Worm (Caenorhabditis elegans) whole organism, young adult: Measurements from ENCODE around the gene C35B1.5.
A peak's percentile ranks its signal among the peaks of the same experiment; 100 is the strongest.

Experiments used
- B0019.2 ChIP-seq: fragments of 200-800 bp; sonication (Bioruptor generic); conservative IDR thresholded peaks from 2 replicates; pipeline ENCODE4 v1.3.6; 2022; ENCODE audit warnings: missing genetic modification reagents, missing genetic modification characterization, missing compliant biosample characterization
- B0035.1 ChIP-seq: sonication (generic microtip); optimal IDR thresholded peaks from 2 replicates; lab custom pipeline; 2016; ENCODE audit warnings: missing genetic modification characterization, mild to moderate bottlenecking, missing compliant biosample characterization, missing genotype, missing genetic modification reagents
- F22D6.2 ChIP-seq: sonication (generic microtip); optimal IDR thresholded peaks from 2 replicates; lab custom pipeline; 2016; ENCODE audit warnings: mild to moderate bottlenecking, missing genetic modification characterization, missing compliant biosample characterization
- F37B4.10 ChIP-seq: fragments of 200-800 bp; sonication (Bioruptor generic); IDR thresholded peaks from 2 replicates; pipeline ENCODE4 v1.3.6; 2022; ENCODE audit warnings: missing genetic modification characterization, missing compliant biosample characterization
- F49E8.2 ChIP-seq: sonication (generic microtip); optimal IDR thresholded peaks from 3 replicates; lab custom pipeline; 2017; ENCODE audit warnings: missing genetic modification characterization, mild to moderate bottlenecking, missing compliant biosample characterization, antibody characterized with exemption, moderate library complexity; ENCODE audit not compliant: insufficient read depth
- F57C9.4 ChIP-seq: sonication (generic microtip); optimal IDR thresholded peaks from 2 replicates; lab custom pipeline; 2017; ENCODE audit warnings: mild to moderate bottlenecking, missing genetic modification characterization, missing compliant biosample characterization
- T26A5.8 ChIP-seq: sonication (generic microtip); optimal IDR thresholded peaks from 2 replicates; lab custom pipeline; 2016; ENCODE audit warnings: missing genetic modification characterization, missing compliant biosample characterization
- Y95B8A.8 ChIP-seq: fragments of 200-800 bp; sonication (Bioruptor generic); IDR thresholded peaks from 2 replicates; pipeline ENCODE4 v1.3.6; 2022; ENCODE audit warnings: missing genetic modification reagents, missing genetic modification characterization, missing compliant biosample characterization
- attf-5 ChIP-seq: fragments of 200-800 bp; sonication (Bioruptor generic); optimal IDR thresholded peaks from 2 replicates; lab custom pipeline; 2018; ENCODE audit warnings: mild to moderate bottlenecking, missing genetic modification characterization, missing compliant biosample characterization
- ccch-3 ChIP-seq: fragments of 200-800 bp; sonication (Bioruptor generic); optimal IDR thresholded peaks from 2 replicates; lab custom pipeline; 2018; ENCODE audit warnings: mild to moderate bottlenecking, missing genetic modification characterization, missing compliant biosample characterization
- ceh-100 ChIP-seq: fragments of 200-800 bp; sonication (Bioruptor generic); IDR thresholded peaks from 2 replicates; pipeline ENCODE4 v1.3.6; 2022; ENCODE audit warnings: missing genetic modification reagents, missing genetic modification characterization, missing compliant biosample characterization
- ceh-40 ChIP-seq: fragments of 200-800 bp; sonication (Bioruptor generic); IDR thresholded peaks from 2 replicates; pipeline ENCODE4 v1.3.6; 2022; ENCODE audit warnings: missing genetic modification characterization, missing compliant biosample characterization
- ceh-79 ChIP-seq: sonication (generic microtip); optimal IDR thresholded peaks from 2 replicates; lab custom pipeline; 2017; ENCODE audit warnings: mild to moderate bottlenecking, missing genetic modification characterization, missing compliant biosample characterization
- chd-7 ChIP-seq: sonication (generic microtip); optimal IDR thresholded peaks from 2 replicates; lab custom pipeline; 2016; ENCODE audit warnings: mild to moderate bottlenecking, missing genetic modification characterization, moderate library complexity, missing compliant biosample characterization
- die-1 ChIP-seq: sonication (generic microtip); optimal IDR thresholded peaks from 2 replicates; lab custom pipeline; 2016; ENCODE audit warnings: missing genotype, mild to moderate bottlenecking, missing genetic modification characterization, missing compliant biosample characterization
- dpl-1 ChIP-seq: fragments of 150-350 bp; optimal IDR thresholded peaks from 2 replicates; lab custom pipeline; 2014; ENCODE audit warnings: missing biosample characterization, missing genetic modification reagents, missing genetic modification characterization
- efl-1 ChIP-seq: fragments of 150-350 bp; optimal IDR thresholded peaks from 2 replicates; lab custom pipeline; 2014; ENCODE audit warnings: missing biosample characterization, missing genetic modification reagents, missing genetic modification characterization
- egrh-3 ChIP-seq: fragments of 200-800 bp; sonication (Bioruptor generic); IDR thresholded peaks from 2 replicates; pipeline ENCODE4 v1.3.6; 2022; ENCODE audit warnings: missing genetic modification reagents, missing genetic modification characterization, missing compliant biosample characterization
- fkh-3 ChIP-seq: sonication (generic microtip); optimal IDR thresholded peaks from 2 replicates; lab custom pipeline; 2016; ENCODE audit warnings: mild to moderate bottlenecking, missing genetic modification characterization, missing compliant biosample characterization
- him-1 ChIP-seq: sonication (generic microtip); optimal IDR thresholded peaks from 2 replicates; lab custom pipeline; 2016; ENCODE audit warnings: missing genotype, missing genetic modification reagents, missing genetic modification characterization, missing compliant biosample characterization
- hlh-12 ChIP-seq: sonication (generic microtip); optimal IDR thresholded peaks from 2 replicates; lab custom pipeline; 2016; ENCODE audit warnings: missing genetic modification characterization, missing compliant biosample characterization
- lag-1 ChIP-seq: fragments of 200-800 bp; sonication (Bioruptor generic); IDR thresholded peaks from 2 replicates; pipeline ENCODE4 v1.3.6; 2022; ENCODE audit warnings: missing genetic modification reagents, missing genetic modification characterization, missing compliant biosample characterization
- let-526 ChIP-seq: fragments of 200-800 bp; sonication (Bioruptor generic); IDR thresholded peaks from 2 replicates; pipeline ENCODE4 v1.3.6; 2022; ENCODE audit warnings: missing genetic modification reagents, missing genetic modification characterization, missing compliant biosample characterization
- lin-35 ChIP-seq, 3 experiments: fragments of 150-350 bp in 2 of 3; sonication (generic microtip) in 1 of 3; optimal IDR thresholded peaks; 2 replicates each; lab custom pipeline; 2014 to 2018; ENCODE audit warnings: missing biosample characterization in 3 of 3, missing genetic modification characterization in 3 of 3, missing genetic modification reagents in 3 of 3
- lin-54 ChIP-seq: fragments of 200-800 bp; sonication (Bioruptor generic); optimal IDR thresholded peaks from 2 replicates; lab custom pipeline; 2018; ENCODE audit warnings: mild to moderate bottlenecking, missing genetic modification characterization, missing compliant biosample characterization
- lir-1 ChIP-seq: fragments of 200-800 bp; sonication (Bioruptor generic); conservative IDR thresholded peaks from 2 replicates; pipeline ENCODE4 v1.3.6; 2022; ENCODE audit warnings: missing genetic modification reagents, missing genetic modification characterization, missing compliant biosample characterization
- madf-6 ChIP-seq: fragments of 200-800 bp; sonication (Bioruptor generic); IDR thresholded peaks from 2 replicates; pipeline ENCODE4 v1.3.6; 2022; ENCODE audit warnings: missing genetic modification reagents, missing genetic modification characterization, missing compliant biosample characterization
- mcd-1 ChIP-seq: fragments of 200-800 bp; sonication (Bioruptor generic); IDR thresholded peaks from 2 replicates; pipeline ENCODE4 v1.3.6; 2022; ENCODE audit warnings: missing genetic modification reagents, missing genetic modification characterization, missing compliant biosample characterization
- nfya-2 ChIP-seq: fragments of 200-800 bp; sonication (Bioruptor generic); IDR thresholded peaks from 2 replicates; pipeline ENCODE4 v1.3.6; 2022; ENCODE audit warnings: missing genetic modification reagents, missing genetic modification characterization, missing compliant biosample characterization
- nhr-120 ChIP-seq: fragments of 200-800 bp; sonication (Bioruptor generic); IDR thresholded peaks from 2 replicates; pipeline ENCODE4 v1.3.6; 2022; ENCODE audit warnings: missing genetic modification characterization, missing compliant biosample characterization
- rcor-1 ChIP-seq: fragments of 200-800 bp; sonication (Bioruptor generic); IDR thresholded peaks from 2 replicates; pipeline ENCODE4 v1.3.6; 2022; ENCODE audit warnings: missing genetic modification reagents, missing genetic modification characterization, missing compliant biosample characterization
- rec-8 ChIP-seq, 2 experiments: sonication (generic microtip); optimal IDR thresholded peaks; 2 replicates each; lab custom pipeline; 2016; ENCODE audit warnings: mild to moderate bottlenecking in 2 of 2, missing genetic modification characterization in 2 of 2, missing genetic modification reagents in 2 of 2, missing genotype in 2 of 2, missing biosample characterization in 1 of 2, missing compliant biosample characterization in 1 of 2, moderate library complexity in 1 of 2
- rpc-1 ChIP-seq, 2 experiments: fragments of 150-350 bp in 1 of 2; sonication (generic microtip) in 1 of 2; optimal IDR thresholded peaks; 2 replicates each; lab custom pipeline; 2014 to 2018; ENCODE audit warnings: missing biosample characterization in 1 of 2, missing genetic modification characterization in 1 of 2, missing genetic modification reagents in 1 of 2, missing genotype in 1 of 2
- sdz-38 ChIP-seq: sonication (generic microtip); optimal IDR thresholded peaks from 2 replicates; lab custom pipeline; 2016; ENCODE audit warnings: missing genotype, missing genetic modification characterization, missing compliant biosample characterization
- tbp1 ChIP-seq: fragments of 200-800 bp; sonication (Bioruptor generic); optimal IDR thresholded peaks from 2 replicates; lab custom pipeline; 2018; ENCODE audit warnings: mild to moderate bottlenecking, missing genetic modification characterization, missing compliant biosample characterization
- tbx-9 ChIP-seq: sonication (generic microtip); optimal IDR thresholded peaks from 2 replicates; lab custom pipeline; 2016; ENCODE audit warnings: borderline replicate concordance, missing genetic modification characterization, inconsistent platforms, missing compliant biosample characterization
- unc-130 ChIP-seq: sonication (generic microtip); optimal IDR thresholded peaks from 2 replicates; lab custom pipeline; 2016; ENCODE audit warnings: missing genetic modification reagents, missing genetic modification characterization, missing compliant biosample characterization
- zfh-2 ChIP-seq: fragments of 200-800 bp; sonication (Bioruptor generic); conservative IDR thresholded peaks from 2 replicates; pipeline ENCODE4 v1.3.6; 2022; ENCODE audit warnings: missing genetic modification reagents, missing genetic modification characterization, missing compliant biosample characterization
- zim-3 ChIP-seq: sonication (generic microtip); optimal IDR thresholded peaks from 2 replicates; lab custom pipeline; 2017; ENCODE audit warnings: mild to moderate bottlenecking, missing genetic modification characterization, moderate library complexity, missing compliant biosample characterization
- ztf-18 ChIP-seq: sonication (generic microtip); optimal IDR thresholded peaks from 2 replicates; lab custom pipeline; 2016; ENCODE audit warnings: missing genotype, mild to moderate bottlenecking, missing genetic modification characterization, missing compliant biosample characterization
- ztf-22 ChIP-seq: fragments of 200-800 bp; sonication (Bioruptor generic); optimal IDR thresholded peaks from 2 replicates; lab custom pipeline; 2018; ENCODE audit warnings: mild to moderate bottlenecking, missing genetic modification characterization, moderate library complexity, missing compliant biosample characterization
- ztf-28 ChIP-seq: fragments of 200-800 bp; sonication (Bioruptor generic); IDR thresholded peaks from 2 replicates; pipeline ENCODE4 v1.3.6; 2022; ENCODE audit warnings: missing genetic modification reagents, missing genetic modification characterization, missing compliant biosample characterization
- ztf-3 ChIP-seq: fragments of 200-800 bp; sonication (Bioruptor generic); optimal IDR thresholded peaks from 2 replicates; lab custom pipeline; 2018; ENCODE audit warnings: mild to moderate bottlenecking, missing genetic modification characterization, missing compliant biosample characterization

Gene C35B1.5

ce11 chrIV:4042274-4042673, 41.7 kb downstream of the C35B1.5 start, which contains the start of gene cdc-73:
Gene cdc-73 (plus strand): TSS chrIV:4042575.
- no peak for TF ChIP-seq ztf-3 (GFP tag; lab: Kevin White, UChicago)
- peak; percentile 6 for TF ChIP-seq attf-5 (GFP tag; lab: Kevin White, UChicago)
- peak; percentile 29 for TF ChIP-seq unc-130 (GFP tag; lab: Kevin White, UChicago)
- TF ChIP-seq zim-3 (tag; lab: Kevin White, UChicago): no peak
- peak; percentile 91 for TF ChIP-seq lin-54 (GFP tag; lab: Kevin White, UChicago)
- TF ChIP-seq ztf-18 (tag; lab: Kevin White, UChicago): peak; percentile 21
- peak; percentile 71 for TF ChIP-seq efl-1 (GFP tag; lab: Kevin White, UChicago)
- TF ChIP-seq lin-35 (GFP tag; optimal IDR thresholded peaks at IDR 0.05; lab: Kevin White, UChicago): peak in 1 of 3 experiments; percentile 60
- no peak for TF ChIP-seq F49E8.2
- TF ChIP-seq mcd-1 (GFP tag; lab: Robert Waterston, UW): peak; percentile 38; the same call in 1 of the 2 replicates
- no peak for TF ChIP-seq fkh-3 (tag; lab: Kevin White, UChicago)
- TF ChIP-seq ztf-28 (GFP tag; lab: Robert Waterston, UW): peak; percentile 70; the same call in 1 of the 2 replicates
- peak; percentile 75 for TF ChIP-seq dpl-1 (GFP tag; lab: Kevin White, UChicago)

ce11 chrIV:4041006-4041405, 43.0 kb downstream of the C35B1.5 start:
- TF ChIP-seq madf-6 (GFP tag; lab: Robert Waterston, UW) (no peak), nfya-2 (no peak), zfh-2 (peak; percentile 59), rcor-1 (no peak)
- TF ChIP-seq, all 124 proteins: peak for 1

ce11 chrIV:4039984-4040383, 44.0 kb downstream of the C35B1.5 start, which contains the start of gene F35F11.2:
Gene F35F11.2 (plus strand): TSS chrIV:4040284.
- no peak for TF ChIP-seq B0019.2 (GFP tag; lab: Robert Waterston, UW)
- no peak for TF ChIP-seq him-1
- no peak for TF ChIP-seq F49E8.2
- no peak for TF ChIP-seq rec-8 (tag; optimal IDR thresholded peaks at IDR 0.05; lab: Kevin White, UChicago)
- TF ChIP-seq F37B4.10 (GFP tag; lab: Robert Waterston, UW): no peak
- TF ChIP-seq lir-1: no peak
- no peak for TF ChIP-seq Y95B8A.8 (GFP tag; lab: Robert Waterston, UW)
- no peak for TF ChIP-seq efl-1 (GFP tag; lab: Kevin White, UChicago)
- TF ChIP-seq F57C9.4 (tag; lab: Kevin White, UChicago): no peak
- no peak for TF ChIP-seq ztf-22 (GFP tag; lab: Kevin White, UChicago)
- TF ChIP-seq die-1 (tag; lab: Kevin White, UChicago): no peak
- no peak for TF ChIP-seq unc-130 (GFP tag; lab: Kevin White, UChicago)
- TF ChIP-seq sdz-38 (tag; lab: Kevin White, UChicago): no peak
- TF ChIP-seq ceh-79 (tag; lab: Kevin White, UChicago): no peak
- no peak for TF ChIP-seq mcd-1 (GFP tag; lab: Robert Waterston, UW)
- no peak for TF ChIP-seq tbp1 (GFP tag; lab: Kevin White, UChicago)
- no peak for TF ChIP-seq ceh-40 (GFP tag; lab: Robert Waterston, UW)

ce11 chrIV:4034883-4035282, 49.1 kb downstream of the C35B1.5 start, which contains the start of gene hlh-30:
Gene hlh-30 (minus strand): TSS chrIV:4034951.
- TF ChIP-seq rpc-1 (optimal IDR thresholded peaks at IDR 0.05; lab: Kevin White, UChicago): no peak
- no peak for TF ChIP-seq rpc-1 (tag; optimal IDR thresholded peaks at IDR 0.05; lab: Kevin White, UChicago)
- peak; percentile 27 for TF ChIP-seq chd-7
- TF ChIP-seq tbx-9: no peak
- TF ChIP-seq ccch-3: no peak
- TF ChIP-seq F22D6.2 (tag; lab: Kevin White, UChicago): no peak
- no peak for TF ChIP-seq ztf-3 (GFP tag; lab: Kevin White, UChicago)
- no peak for TF ChIP-seq lag-1
- TF ChIP-seq lin-35 (GFP tag; optimal IDR thresholded peaks at IDR 0.05; lab: Kevin White, UChicago): peak in 1 of 3 experiments; percentile 56
- TF ChIP-seq let-526 (GFP tag; lab: Robert Waterston, UW): no peak
- TF ChIP-seq ceh-100 (GFP tag; lab: Robert Waterston, UW): no peak
- TF ChIP-seq egrh-3 (GFP tag; lab: Robert Waterston, UW): peak; percentile 61
- no peak for TF ChIP-seq dpl-1 (GFP tag; lab: Kevin White, UChicago)
- TF ChIP-seq ztf-28 (GFP tag; lab: Robert Waterston, UW): no peak
- no peak for TF ChIP-seq B0035.1 (tag; lab: Kevin White, UChicago)
- no peak for TF ChIP-seq hlh-12 (tag; lab: Kevin White, UChicago)
- TF ChIP-seq nhr-120 (GFP tag; lab: Robert Waterston, UW): no peak
- TF ChIP-seq die-1 (tag; lab: Kevin White, UChicago): no peak
- TF ChIP-seq T26A5.8 (tag; lab: Kevin White, UChicago): no peak
- no peak for TF ChIP-seq F57C9.4 (tag; lab: Kevin White, UChicago)
